Worm (Caenorhabditis elegans) whole organism, L4 larva: ENCODE results near the gene mec-5.

ENCODE experiments used
- F49E8.2 ChIP-seq: sonication (generic microtip); optimal IDR thresholded peaks from 2 replicates; lab custom pipeline; 2016; ENCODE audit warnings: missing compliant biosample characterization, mild to moderate bottlenecking, missing genetic modification characterization, borderline replicate concordance
- T20F7.1 ChIP-seq: fragments of 200-800 bp; sonication (Bioruptor generic); optimal IDR thresholded peaks from 2 replicates; lab custom pipeline; 2018; ENCODE audit warnings: mild to moderate bottlenecking, missing genetic modification characterization, missing compliant biosample characterization
- dpl-1 ChIP-seq: fragments of 150-350 bp; optimal IDR thresholded peaks from 2 replicates; lab custom pipeline; 2014; ENCODE audit warnings: missing biosample characterization, missing genetic modification reagents, missing genetic modification characterization
- hmg-1.1 ChIP-seq: fragments of 200-800 bp; sonication (Bioruptor generic); IDR thresholded peaks from 2 replicates; pipeline ENCODE4 v1.3.6; 2022; ENCODE audit warnings: missing genetic modification reagents, missing genetic modification characterization, missing compliant biosample characterization
- nhr-11 ChIP-seq: fragments of 150-350 bp; optimal IDR thresholded peaks from 2 replicates; lab custom pipeline; 2014; ENCODE audit warnings: missing biosample characterization, missing genetic modification characterization
- nhr-28 ChIP-seq: fragments of 150-350 bp; optimal IDR thresholded peaks from 2 replicates; lab custom pipeline; 2014; ENCODE audit warnings: missing biosample characterization, missing genetic modification characterization
- nhr-76 ChIP-seq: fragments of 150-350 bp; optimal IDR thresholded peaks from 2 replicates; lab custom pipeline; 2014; ENCODE audit warnings: missing biosample characterization, missing genetic modification characterization
- tag-97 ChIP-seq: fragments of 200-800 bp; sonication (Bioruptor generic); IDR thresholded peaks from 2 replicates; pipeline ENCODE4 v1.3.6; 2022; ENCODE audit warnings: missing genetic modification characterization, missing compliant biosample characterization
- unc-130 ChIP-seq: sonication (generic microtip); optimal IDR thresholded peaks from 2 replicates; lab custom pipeline; 2016; ENCODE audit warnings: missing genetic modification reagents, missing genetic modification characterization, missing compliant biosample characterization
- unc-62 ChIP-seq, 3 experiments: fragments of 150-350 bp in 1 of 3; sonication (generic microtip); optimal IDR thresholded peaks in 2 of 3; peaks in 1 of 3; 1 replicate in 1 of 3; 2 replicates in 2 of 3; lab custom pipeline; 2014 to 2017; ENCODE audit warnings: missing biosample characterization in 3 of 3, missing genetic modification characterization in 3 of 3, missing genetic modification reagents in 3 of 3, missing genotype in 1 of 3
- vab-7 ChIP-seq: fragments of 200-800 bp; sonication (Bioruptor generic); IDR thresholded peaks from 2 replicates; pipeline ENCODE4 v1.3.6; 2022; ENCODE audit warnings: missing genetic modification reagents, missing genetic modification characterization, missing compliant biosample characterization
- ztf-11 ChIP-seq: fragments of 150-350 bp; optimal IDR thresholded peaks from 2 replicates; lab custom pipeline; 2014; ENCODE audit warnings: missing biosample characterization, missing genetic modification characterization

- TF ChIP-seq unc-130 (GFP tag; lab: Kevin White, UChicago) (no peak), nhr-28 (tag; lab: Kevin White, UChicago) (no peak), F49E8.2 (tag; lab: Kevin White, UChicago) (no peak), T20F7.1 (no peak), ztf-11 (tag; lab: Kevin White, UChicago) (no peak), unc-62 (GFP tag; optimal IDR thresholded peaks at IDR 0.05 in 1 of 2; lab: Kevin White, UChicago) (no peak), unc-62 (tag; optimal IDR thresholded peaks at IDR 0.05; lab: Kevin White, UChicago) (no peak), dpl-1 (GFP tag; lab: Kevin White, UChicago) (no peak), nhr-11 (tag; lab: Kevin White, UChicago) (no peak), tag-97 (no peak), nhr-76 (tag; lab: Kevin White, UChicago) (no peak), vab-7 (GFP tag; lab: Robert Waterston, UW) (no peak), hmg-1.1 (GFP tag; lab: Robert Waterston, UW) (no peak)
Measured at ce11 chrX:15944198-15944597, 389 bp downstream of the mec-5 start.
